Fruit fly (Drosophila melanogaster): Measurements from ENCODE around the gene CG33725.

Gene CG33725

DNA sequence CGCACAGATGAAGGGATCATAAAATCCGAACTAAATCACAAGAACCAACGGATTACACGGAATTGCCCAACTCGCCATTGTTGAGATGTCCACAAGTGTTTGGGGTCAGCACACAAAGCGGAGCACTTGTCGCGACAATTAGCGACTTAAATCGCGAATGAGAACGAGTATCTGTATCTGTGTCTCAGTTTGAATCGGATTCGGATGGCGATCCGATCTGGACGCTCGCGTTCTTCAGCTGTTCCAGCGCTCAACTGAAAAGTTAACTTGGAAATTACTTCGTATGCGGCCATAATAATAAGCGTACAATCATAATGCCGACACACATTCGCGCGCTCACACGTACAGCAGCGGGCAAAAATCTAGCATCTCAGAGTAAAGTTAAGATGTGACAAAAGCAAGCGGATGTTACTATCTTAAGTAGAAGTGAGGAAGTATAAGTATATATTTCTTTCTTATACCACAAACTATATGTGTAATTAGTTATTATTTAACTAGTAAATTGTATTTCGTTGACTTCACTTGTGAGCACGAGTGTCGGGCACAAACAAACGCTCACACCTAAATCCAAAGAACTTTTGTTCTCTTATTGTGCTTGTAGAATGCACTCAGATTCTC is 8.1 kb downstream of the CG33725 start, which contains the start of gene CG10660 (continued):
- peak; percentile 51; the same call in 1 of the 2 replicates for TF ChIP-seq cas (GFP tag; IDR thresholded peaks at IDR 0.05)
- no peak for TF ChIP-seq HLHmδ (GFP tag; optimal IDR thresholded peaks at IDR 0.05)
- TF ChIP-seq bowl (GFP tag; IDR thresholded peaks at IDR 0.05) = peak; percentile 66; the same call in 1 of the 2 replicates
- TF ChIP-seq CG17802 (tag; optimal IDR thresholded peaks at IDR 0.05) = peak; percentile 65
- TF ChIP-seq CG18262 (tag; optimal IDR thresholded peaks at IDR 0.05) = peak; percentile 88
- peak; percentile 91 for TF ChIP-seq nmo (GFP tag; optimal IDR thresholded peaks at IDR 0.05)
- peak; percentile 89 for TF ChIP-seq odd (GFP tag; optimal IDR thresholded peaks at IDR 0.05)
- peak; percentile 73 for TF ChIP-seq z (GFP tag; IDR thresholded peaks at IDR 0.05)
- TF ChIP-seq cato (GFP tag; optimal IDR thresholded peaks at IDR 0.05; ENCODE audit: borderline replicate concordance) = peak; percentile 75
- peak; percentile 82 for TF ChIP-seq CG3407 (GFP tag; optimal IDR thresholded peaks at IDR 0.05)
- TF ChIP-seq tgo (GFP tag; IDR thresholded peaks at IDR 0.05) = peak; percentile 80
- peak; percentile 1 for TF ChIP-seq Hmx (GFP tag; optimal IDR thresholded peaks at IDR 0.05)
- peak; percentile 55 for TF ChIP-seq CG3065 (GFP tag; optimal IDR thresholded peaks at IDR 0.05)
- TF ChIP-seq tio (GFP tag; optimal IDR thresholded peaks at IDR 0.05) = peak; percentile 70
- no peak for TF ChIP-seq CG13287 (GFP tag; IDR thresholded peaks at IDR 0.05; ENCODE audit: partially characterized antibody)
- no peak for TF ChIP-seq zf30C (GFP tag; optimal IDR thresholded peaks at IDR 0.05)
- TF ChIP-seq sob (GFP tag; IDR thresholded peaks at IDR 0.05) = peak; percentile 74
- peak; percentile 22 for TF ChIP-seq CG15073 (GFP tag; optimal IDR thresholded peaks at IDR 0.05)
- peak; percentile 84 for TF ChIP-seq CG14050 (GFP tag; IDR thresholded peaks at IDR 0.05)
- no peak for TF ChIP-seq B-H2 (GFP tag; optimal IDR thresholded peaks at IDR 0.05)
- peak; percentile 83 for TF ChIP-seq corto (GFP tag; optimal IDR thresholded peaks at IDR 0.05)
- TF ChIP-seq CG6765 (GFP tag; optimal IDR thresholded peaks at IDR 0.05) = peak; percentile 36
- TF ChIP-seq Fer1 (GFP tag; optimal IDR thresholded peaks at IDR 0.05) = peak; percentile 83
- peak; percentile 71 for TF ChIP-seq wek (GFP tag; optimal IDR thresholded peaks at IDR 0.05)
- TF ChIP-seq CG8944 (GFP tag; optimal IDR thresholded peaks at IDR 0.05) = peak; percentile 63
- peak; percentile 93 for TF ChIP-seq CG31441 (GFP tag; IDR thresholded peaks at IDR 0.05)
- peak; percentile 78 for TF ChIP-seq caup (GFP tag; optimal IDR thresholded peaks at IDR 0.05; ENCODE audit: severe bottlenecking)
- TF ChIP-seq Mrtf (GFP tag; IDR thresholded peaks at IDR 0.05) = peak; percentile 86
- TF ChIP-seq CG31388 (GFP tag; optimal IDR thresholded peaks at IDR 0.05) = peak; percentile 65
- peak; percentile 82 for TF ChIP-seq CG17568 (GFP tag; optimal IDR thresholded peaks at IDR 0.05)
- TF ChIP-seq Poxn (GFP tag; IDR thresholded peaks at IDR 0.05) = no peak
- TF ChIP-seq sna (GFP tag; IDR thresholded peaks at IDR 0.05; ENCODE audit: partially characterized antibody) = no peak
- peak; percentile 85 for TF ChIP-seq CG2120 (GFP tag; optimal IDR thresholded peaks at IDR 0.05)
- TF ChIP-seq CG2889 (GFP tag; IDR thresholded peaks at IDR 0.05) = peak; percentile 83
- TF ChIP-seq CG3838 (GFP tag; optimal IDR thresholded peaks at IDR 0.05) = peak; percentile 57
- TF ChIP-seq CG12236 (GFP tag; optimal IDR thresholded peaks at IDR 0.05) = peak; percentile 46
- no peak for TF ChIP-seq BEAF-32 (GFP tag; optimal IDR thresholded peaks at IDR 0.05)
- peak; percentile 93 for TF ChIP-seq CG8924 (tag; optimal IDR thresholded peaks at IDR 0.05)
- TF ChIP-seq bab2 (GFP tag; optimal IDR thresholded peaks at IDR 0.05) = peak; percentile 79
- peak; percentile 86 for TF ChIP-seq Rfx (GFP tag; IDR thresholded peaks at IDR 0.05)
- TF ChIP-seq rib (GFP tag; IDR thresholded peaks at IDR 0.05) = 0 out of 2 replicates have a peak, but pooled peaks have one; percentile 16
- peak; percentile 95 for TF ChIP-seq Ets65A (GFP tag)
- TF ChIP-seq Bteb2 (GFP tag; optimal IDR thresholded peaks at IDR 0.05) = peak; percentile 61
- peak; percentile 21 for TF ChIP-seq crc (GFP tag; optimal IDR thresholded peaks at IDR 0.05)
- TF ChIP-seq pnt (GFP tag; optimal IDR thresholded peaks at IDR 0.05) = peak; percentile 60
- peak; percentile 82 for TF ChIP-seq CG6689 (GFP tag; IDR thresholded peaks at IDR 0.05)
- peak; percentile 83 for TF ChIP-seq lmd (GFP tag; IDR thresholded peaks at IDR 0.05)
- no peak for TF ChIP-seq usp (GFP tag; optimal IDR thresholded peaks at IDR 0.05)
- peak; percentile 95 for TF ChIP-seq CG10654 (GFP tag; optimal IDR thresholded peaks at IDR 0.05)
- TF ChIP-seq Fer2 (tag; optimal IDR thresholded peaks at IDR 0.05) = no peak
